Worm (Caenorhabditis elegans): ENCODE results near the gene K02E7.1.

Gene K02E7.1

ce11 chrII:1103484-1104100 lies 20.6 kb downstream of the K02E7.1 start (continued):
- TF ChIP-seq egrh-3 (GFP tag; IDR thresholded peaks at IDR 0.05) = no peak
- no peak for TF ChIP-seq T26A5.8 (tag; optimal IDR thresholded peaks at IDR 0.05)
- TF ChIP-seq pbrm-1 (GFP tag; IDR thresholded peaks at IDR 0.05) = no peak
- TF ChIP-seq F22D6.2 (tag; optimal IDR thresholded peaks at IDR 0.05) = no peak
- TF ChIP-seq nhr-80 (tag; optimal IDR thresholded peaks at IDR 0.05) = peak; percentile 96
- TF ChIP-seq dpl-1 (GFP tag; optimal IDR thresholded peaks at IDR 0.05) = no peak
- peak; percentile 65 for TF ChIP-seq ztf-22 (GFP tag; optimal IDR thresholded peaks at IDR 0.05)
- TF ChIP-seq C17E4.6 (GFP tag; IDR thresholded peaks at IDR 0.05) = no peak
- TF ChIP-seq Y95B8A.8 (GFP tag; IDR thresholded peaks at IDR 0.05) = no peak
- no peak for TF ChIP-seq tlf-1 (GFP tag; optimal IDR thresholded peaks at IDR 0.05)
- no peak for TF ChIP-seq ceh-91 (GFP tag; IDR thresholded peaks at IDR 0.05)
- TF ChIP-seq ceh-58 (GFP tag; IDR thresholded peaks at IDR 0.05) = no peak
- peak; percentile 54; the same call in 1 of the 2 replicates for TF ChIP-seq dox-1 (GFP tag; IDR thresholded peaks at IDR 0.05)
- TF ChIP-seq bed-2 (GFP tag; IDR thresholded peaks at IDR 0.05) = no peak
- no peak for TF ChIP-seq nhr-27 (tag; optimal IDR thresholded peaks at IDR 0.05)
- TF ChIP-seq F33H1.4 (GFP tag; IDR thresholded peaks at IDR 0.05) = no peak
- TF ChIP-seq B0261.1 (tag; optimal IDR thresholded peaks at IDR 0.05) = no peak
- TF ChIP-seq T07F8.4 (tag; optimal IDR thresholded peaks at IDR 0.05) = no peak
- TF ChIP-seq D2030.7 (GFP tag; IDR thresholded peaks at IDR 0.05) = no peak
- peak; percentile 13 for TF ChIP-seq rpc-1 (optimal IDR thresholded peaks at IDR 0.05)
- peak; percentile 57 for TF ChIP-seq rpc-1 (tag; optimal IDR thresholded peaks at IDR 0.05)
- no peak for TF ChIP-seq dpff-1 (tag; optimal IDR thresholded peaks at IDR 0.05)
- peak; percentile 27; the same call in 1 of the 2 replicates for TF ChIP-seq cebp-1 (GFP tag; IDR thresholded peaks at IDR 0.05)
- no peak for TF ChIP-seq cebp-1 (tag; optimal IDR thresholded peaks at IDR 0.05)
- no peak for TF ChIP-seq mel-28 (tag; optimal IDR thresholded peaks at IDR 0.05; ENCODE audit: borderline replicate concordance)
- TF ChIP-seq lin-35 (GFP tag; optimal IDR thresholded peaks at IDR 0.05) = no peak

DNA sequence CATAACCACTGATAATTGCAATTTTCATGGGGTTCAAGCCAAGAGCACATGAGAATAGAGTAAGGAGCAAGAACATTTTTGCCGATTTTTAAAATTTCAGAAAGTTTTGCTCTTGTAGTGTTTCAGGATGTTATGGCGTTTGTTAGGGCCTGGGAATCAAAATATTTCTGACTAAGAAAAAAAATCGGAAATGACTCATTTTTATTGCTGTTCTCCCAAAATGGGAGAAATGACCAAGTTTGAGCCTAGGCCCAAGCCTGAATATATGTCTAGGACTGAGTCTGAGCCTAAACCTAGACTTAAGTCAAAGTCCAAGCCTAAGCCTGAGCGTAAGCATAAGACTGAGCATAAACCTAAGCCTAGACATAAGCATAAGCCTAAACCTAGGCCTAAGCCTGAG lies 21.4 kb downstream of the K02E7.1 start, which contains the start of gene T13B5.9:
Gene T13B5.9 (minus strand): TSS at position 101 of the 400 bp plus-strand sequence.
- TF ChIP-seq zfh-2 (GFP tag; conservative IDR thresholded peaks at IDR 0.05) = no peak

ce11 chrII:1105291-1105690 lies 22.3 kb downstream of the K02E7.1 start:
- TF ChIP-seq mcd-1 (GFP tag; IDR thresholded peaks at IDR 0.05) (peak; percentile 53; the same call in 1 of the 2 replicates), sptf-2 (GFP tag; optimal IDR thresholded peaks at IDR 0.05) (no peak), egrh-3 (GFP tag; IDR thresholded peaks at IDR 0.05) (peak; percentile 99), zfh-2 (GFP tag; conservative IDR thresholded peaks at IDR 0.05) (peak; percentile 95), pha-4 (tag; optimal IDR thresholded peaks at IDR 0.05) (no peak), K12H6.12 (tag; optimal IDR thresholded peaks at IDR 0.05) (no peak), rpc-1 (optimal IDR thresholded peaks at IDR 0.05) (no peak), rpc-1 (tag; optimal IDR thresholded peaks at IDR 0.05) (no peak)

DNA sequence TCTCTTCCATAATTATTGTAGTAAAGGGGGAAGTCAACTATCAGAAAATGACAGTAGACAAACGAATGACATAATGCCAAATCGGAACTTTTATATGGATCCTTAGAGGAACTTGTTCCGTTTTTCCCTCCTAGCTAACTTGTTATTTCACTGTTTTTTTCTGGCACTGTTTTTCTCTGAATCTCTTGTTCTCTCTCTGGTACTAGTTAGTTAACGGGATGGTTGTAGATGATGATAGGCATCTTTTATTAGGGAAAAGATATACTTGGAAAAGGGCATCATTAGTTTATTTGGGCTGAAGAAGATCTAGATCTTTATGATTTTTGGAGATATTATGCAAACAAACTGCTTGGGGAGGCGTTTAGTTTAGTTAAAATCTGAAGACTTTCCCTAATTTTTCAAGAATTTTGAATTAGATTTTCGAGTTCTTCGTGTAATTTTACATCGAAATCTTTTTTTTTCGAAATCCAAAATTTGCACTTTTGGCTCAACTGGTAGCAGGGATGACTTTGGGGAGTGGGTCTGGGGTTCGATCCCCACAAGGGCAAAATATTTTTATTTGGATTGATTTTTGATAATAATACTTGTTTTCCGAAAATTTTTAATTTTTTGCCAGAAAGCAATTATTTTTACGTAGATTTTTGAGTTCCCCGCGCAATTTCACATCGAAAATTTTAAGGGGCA lies 24.1 kb downstream of the K02E7.1 start, which contains the start of gene col-40:
Gene col-40 (minus strand): TSS at position 51 of the 684 bp plus-strand sequence.
- TF ChIP-seq egrh-3 (GFP tag; IDR thresholded peaks at IDR 0.05) = no peak
- peak; percentile 9 for TF ChIP-seq snpc-1.1 (tag; optimal IDR thresholded peaks at IDR 0.05; ENCODE audit: insufficient read depth)
- TF ChIP-seq tbp1 (GFP tag; optimal IDR thresholded peaks at IDR 0.05) = peak; percentile 74
- TF ChIP-seq madf-10 (tag; optimal IDR thresholded peaks at IDR 0.05) = no peak
- TF ChIP-seq aptf-2 (GFP tag; conservative IDR thresholded peaks at IDR 0.05) = no peak
- peak; percentile 6 for TF ChIP-seq B0261.1 (tag; optimal IDR thresholded peaks at IDR 0.05)
- no peak for TF ChIP-seq lin-26 (GFP tag; IDR thresholded peaks at IDR 0.05)
- peak; percentile 7 for TF ChIP-seq rpc-1 (optimal IDR thresholded peaks at IDR 0.05)
- peak; percentile 65 for TF ChIP-seq rpc-1 (tag; optimal IDR thresholded peaks at IDR 0.05)
- TF ChIP-seq F37B4.10 (GFP tag; IDR thresholded peaks at IDR 0.05) = no peak
